Fruit fly (Drosophila melanogaster): ENCODE data around the gene cert.

DNA sequence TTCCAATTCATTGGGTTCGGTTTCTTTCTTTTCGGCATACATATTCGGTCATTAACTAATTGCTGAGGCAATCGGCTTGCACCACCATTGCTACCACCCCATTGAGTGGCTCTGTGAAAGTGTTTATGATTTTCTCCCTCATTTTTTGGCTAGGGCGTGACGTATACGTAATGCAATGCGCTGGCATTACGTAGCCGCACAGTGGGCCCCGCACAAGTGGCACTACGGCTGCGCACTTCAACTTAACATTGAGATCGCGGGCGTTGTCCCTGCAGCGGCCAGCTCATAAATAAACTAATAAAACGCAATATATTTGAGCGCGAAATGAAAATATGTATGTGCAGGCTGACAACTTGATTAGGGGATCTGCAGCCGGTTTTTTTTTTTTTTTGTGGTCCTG is 41.7 kb upstream of the cert start:
- no peak for TF ChIP-seq Eip75B (GFP tag; optimal IDR thresholded peaks at IDR 0.05)
- TF ChIP-seq CG3032 (tag; optimal IDR thresholded peaks at IDR 0.05) = no peak
- TF ChIP-seq ss (GFP tag; optimal IDR thresholded peaks at IDR 0.05) = no peak
- TF ChIP-seq eg (GFP tag; IDR thresholded peaks at IDR 0.05) = no peak
- no peak for TF ChIP-seq Hr38 (GFP tag; optimal IDR thresholded peaks at IDR 0.05)
- TF ChIP-seq OdsH (GFP tag; optimal IDR thresholded peaks at IDR 0.05) = no peak
- TF ChIP-seq Ets21C (GFP tag; optimal IDR thresholded peaks at IDR 0.05) = no peak
- TF ChIP-seq Hr4 (GFP tag; optimal IDR thresholded peaks at IDR 0.05) = no peak
- TF ChIP-seq CG6854 (GFP tag; optimal IDR thresholded peaks at IDR 0.05) = no peak
- no peak for TF ChIP-seq Hr39 (GFP tag; optimal IDR thresholded peaks at IDR 0.05)
- TF ChIP-seq Gug (GFP tag; IDR thresholded peaks at IDR 0.05) = no peak

All from whole organism, prepupa.